Worm (Caenorhabditis elegans) whole organism, L4/young adult: ENCODE measurements around the gene C44B12.9.

Experiments used
- W03F9.2 ChIP-seq: fragments of 150-350 bp; optimal IDR thresholded peaks from 2 replicates; lab custom pipeline; 2014; ENCODE audit warnings: missing biosample characterization, missing genetic modification characterization
- dao-5 ChIP-seq: sonication (generic microtip); optimal IDR thresholded peaks from 2 replicates; lab custom pipeline; 2016; ENCODE audit warnings: missing genotype, missing genetic modification characterization, moderate library complexity, missing compliant biosample characterization
- him-1 ChIP-seq: sonication (generic microtip); optimal IDR thresholded peaks from 2 replicates; lab custom pipeline; 2016; ENCODE audit warnings: missing genotype, missing genetic modification reagents, missing genetic modification characterization, missing compliant biosample characterization

The C44B12.9 gene

ce11 chrIV:1104518-1104917 lies at the start of gene C44B12.9, which contains the start of gene C44B12.3:
TSS of gene C44B12.9 (minus strand) at chrIV:1104618.
TSS of gene C44B12.3 (plus strand) at chrIV:1104766.
- no peak for TF ChIP-seq W03F9.2 (tag; lab: Kevin White, UChicago)
- no peak for TF ChIP-seq him-1 (tag; lab: Kevin White, UChicago)
- TF ChIP-seq dao-5 (tag; lab: Kevin White, UChicago), result no peak

ce11 chrIV:1148425-1149151 lies 44.2 kb upstream of the C44B12.9 start:
- TF ChIP-seq W03F9.2 (tag; lab: Kevin White, UChicago) (no peak), dao-5 (tag; lab: Kevin White, UChicago) (no peak), him-1 (tag; lab: Kevin White, UChicago) (no peak)

ce11 chrIV:1147594-1147993 lies 43.2 kb upstream of the C44B12.9 start:
- TF ChIP-seq him-1 (tag; lab: Kevin White, UChicago), result no peak
- TF ChIP-seq dao-5 (tag; lab: Kevin White, UChicago), result no peak
- TF ChIP-seq W03F9.2 (tag; lab: Kevin White, UChicago), result no peak

ce11 chrIV:1136658-1137057 lies 32.2 kb upstream of the C44B12.9 start, which contains the start of gene C44B12.6:
TSS of gene C44B12.6 (minus strand) at chrIV:1136758.
- no peak for TF ChIP-seq W03F9.2 (tag; lab: Kevin White, UChicago)

- TF ChIP-seq dao-5 (tag; lab: Kevin White, UChicago) (no peak), him-1 (tag; lab: Kevin White, UChicago) (no peak), W03F9.2 (tag; lab: Kevin White, UChicago) (no peak)
These were observed 23.4 kb upstream of the C44B12.9 start for ce11 chrIV:1127852-1128251.

ce11 chrIV:1126490-1126889 lies 22.1 kb upstream of the C44B12.9 start, which contains the start of gene perm-2:
TSS of gene perm-2 (plus strand) at chrIV:1126790.
- TF ChIP-seq W03F9.2 (tag; lab: Kevin White, UChicago), result no peak
- no peak for TF ChIP-seq him-1 (tag; lab: Kevin White, UChicago)
- TF ChIP-seq dao-5 (tag; lab: Kevin White, UChicago), result no peak

ce11 chrIV:1124741-1125140 lies 20.3 kb upstream of the C44B12.9 start, which contains the start of gene perm-4:
TSS of gene perm-4 (minus strand) at chrIV:1125107.
- TF ChIP-seq dao-5 (tag; lab: Kevin White, UChicago) (no peak), W03F9.2 (tag; lab: Kevin White, UChicago) (no peak), him-1 (tag; lab: Kevin White, UChicago) (no peak)

- TF ChIP-seq dao-5 (tag; lab: Kevin White, UChicago) (no peak), W03F9.2 (tag; lab: Kevin White, UChicago) (no peak), him-1 (tag; lab: Kevin White, UChicago) (no peak)
These were observed 18.9 kb upstream of the C44B12.9 start for ce11 chrIV:1123357-1123756.

ce11 chrIV:1121511-1121910 lies 17.1 kb upstream of the C44B12.9 start:
- TF ChIP-seq dao-5 (tag; lab: Kevin White, UChicago) (no peak), him-1 (tag; lab: Kevin White, UChicago) (no peak), W03F9.2 (tag; lab: Kevin White, UChicago) (no peak)

ce11 chrIV:1120865-1121264 lies 16.4 kb upstream of the C44B12.9 start:
- TF ChIP-seq him-1 (tag; lab: Kevin White, UChicago) (no peak), dao-5 (tag; lab: Kevin White, UChicago) (no peak), W03F9.2 (tag; lab: Kevin White, UChicago) (no peak)

- TF ChIP-seq him-1 (tag; lab: Kevin White, UChicago), result no peak
- TF ChIP-seq W03F9.2 (tag; lab: Kevin White, UChicago), result no peak
- no peak for TF ChIP-seq dao-5 (tag; lab: Kevin White, UChicago)
These were observed 14.1 kb upstream of the C44B12.9 start, which contains the start of gene srx-13 for ce11 chrIV:1118566-1118965. TSS of gene srx-13 (minus strand) at chrIV:1118666.

- TF ChIP-seq W03F9.2 (tag; lab: Kevin White, UChicago), result no peak
- TF ChIP-seq him-1 (tag; lab: Kevin White, UChicago), result no peak
- TF ChIP-seq dao-5 (tag; lab: Kevin White, UChicago), result no peak
These were observed 9.2 kb upstream of the C44B12.9 start, which contains the start of gene srx-14 for ce11 chrIV:1113638-1114037. TSS of gene srx-14 (minus strand) at chrIV:1113738.

ce11 chrIV:1110999-1111398 lies 6.6 kb upstream of the C44B12.9 start:
- no peak for TF ChIP-seq dao-5 (tag; lab: Kevin White, UChicago)
- no peak for TF ChIP-seq him-1 (tag; lab: Kevin White, UChicago)
- no peak for TF ChIP-seq W03F9.2 (tag; lab: Kevin White, UChicago)

ce11 chrIV:1108030-1108429 lies 3.6 kb upstream of the C44B12.9 start:
- TF ChIP-seq dao-5 (tag; lab: Kevin White, UChicago) (no peak), him-1 (tag; lab: Kevin White, UChicago) (no peak), W03F9.2 (tag; lab: Kevin White, UChicago) (no peak)
